Worm (Caenorhabditis elegans) whole organism, L1 larva: ENCODE measurements around the gene C54C6.4.
A peak's percentile ranks its signal among the peaks of the same experiment; 100 is the strongest.

Experiments
- C16A3.4 ChIP-seq: fragments of 150-350 bp; optimal IDR thresholded peaks from 2 replicates; lab custom pipeline; 2014; ENCODE audit warnings: missing biosample characterization, missing genetic modification characterization
- C34B4.2 ChIP-seq: sonication (generic microtip); optimal IDR thresholded peaks from 2 replicates; lab custom pipeline; 2017; ENCODE audit warnings: mild to moderate bottlenecking, missing genetic modification characterization, missing compliant biosample characterization
- F16B12.6 ChIP-seq: fragments of 150-350 bp; optimal IDR thresholded peaks from 2 replicates; lab custom pipeline; 2014; ENCODE audit warnings: missing biosample characterization, missing genetic modification characterization
- Y116A8C.19 ChIP-seq: sonication (generic microtip); optimal IDR thresholded peaks from 2 replicates; lab custom pipeline; 2016; ENCODE audit warnings: missing compliant biosample characterization, missing genetic modification characterization, borderline replicate concordance
- ceh-8 ChIP-seq: fragments of 200-800 bp; sonication (Bioruptor generic); optimal IDR thresholded peaks from 2 replicates; lab custom pipeline; 2018; ENCODE audit warnings: mild to moderate bottlenecking, missing genetic modification characterization, moderate library complexity, missing compliant biosample characterization
- ceh-82 ChIP-seq, 3 experiments: fragments of 150-350 bp in 1 of 3; sonication (generic microtip) in 2 of 3; optimal IDR thresholded peaks; 2 replicates each; lab custom pipeline; 2014 to 2017; ENCODE audit warnings: missing biosample characterization in 3 of 3, missing genetic modification characterization in 3 of 3
- ces-1 ChIP-seq: fragments of 150-350 bp; optimal IDR thresholded peaks from 2 replicates; lab custom pipeline; 2014; ENCODE audit warnings: missing biosample characterization, missing genetic modification reagents, missing genetic modification characterization
- dpl-1 ChIP-seq, 3 experiments: fragments of 150-350 bp in 2 of 3; sonication (generic microtip) in 1 of 3; optimal IDR thresholded peaks; 2 replicates each; lab custom pipeline; 2014 to 2017; ENCODE audit warnings: missing biosample characterization in 3 of 3, missing genetic modification characterization in 3 of 3, missing genetic modification reagents in 3 of 3
- dsc-1 ChIP-seq: sonication (generic microtip); optimal IDR thresholded peaks from 2 replicates; lab custom pipeline; 2016; ENCODE audit warnings: mild to moderate bottlenecking, missing genetic modification characterization, missing compliant biosample characterization
- efl-1 ChIP-seq, 4 experiments: fragments of 150-350 bp; optimal IDR thresholded peaks in 3 of 4; peaks in 1 of 4; 1 replicate in 1 of 4; 2 replicates in 3 of 4; lab custom pipeline; 2014; ENCODE audit warnings: missing biosample characterization in 2 of 4, missing genetic modification characterization in 2 of 4, missing genetic modification reagents in 2 of 4
- efl-3 ChIP-seq: fragments of 200-800 bp; sonication (Bioruptor generic); optimal IDR thresholded peaks from 2 replicates; lab custom pipeline; 2018; ENCODE audit warnings: mild to moderate bottlenecking, missing genetic modification characterization, missing compliant biosample characterization
- egl-13 ChIP-seq: sonication (generic microtip); optimal IDR thresholded peaks from 2 replicates; lab custom pipeline; 2016; ENCODE audit warnings: missing genotype, missing genetic modification reagents, missing genetic modification characterization, missing compliant biosample characterization
- egl-27 ChIP-seq, 2 experiments: fragments of 150-350 bp in 1 of 2; sonication (generic microtip); optimal IDR thresholded peaks; 3 replicates each; lab custom pipeline; 2017 to 2018; ENCODE audit warnings: missing biosample characterization in 2 of 2, missing genetic modification characterization in 2 of 2, missing genetic modification reagents in 2 of 2
- elt-3 ChIP-seq, 6 experiments: fragments of 150-350 bp in 1 of 6; sonication (generic microtip); optimal IDR thresholded peaks; 2 replicates each; lab custom pipeline; 2017 to 2018; ENCODE audit warnings: missing biosample characterization in 6 of 6, missing genetic modification characterization in 6 of 6, inconsistent platforms in 1 of 6
- ets-5 ChIP-seq: fragments of 200-800 bp; sonication (Bioruptor generic); IDR thresholded peaks from 2 replicates; pipeline ENCODE4 v1.3.6; 2022; ENCODE audit warnings: missing genetic modification characterization, missing compliant biosample characterization
- fkh-10 ChIP-seq: sonication (generic microtip); optimal IDR thresholded peaks from 2 replicates; lab custom pipeline; 2017; ENCODE audit warnings: missing biosample characterization, missing genetic modification reagents, missing genetic modification characterization
- fkh-4 ChIP-seq: sonication (generic microtip); optimal IDR thresholded peaks from 2 replicates; lab custom pipeline; 2016; ENCODE audit warnings: missing compliant biosample characterization, missing genetic modification characterization, borderline replicate concordance
- fkh-8 ChIP-seq: sonication (generic microtip); optimal IDR thresholded peaks from 2 replicates; lab custom pipeline; 2016; ENCODE audit warnings: mild to moderate bottlenecking, missing genetic modification characterization, missing compliant biosample characterization
- fos-1 ChIP-seq: fragments of 150-350 bp; optimal IDR thresholded peaks from 2 replicates; lab custom pipeline; 2014; ENCODE audit warnings: missing biosample characterization, missing genetic modification characterization
- grh-1 ChIP-seq: fragments of 200-800 bp; sonication (Bioruptor generic); IDR thresholded peaks from 2 replicates; pipeline ENCODE4 v1.3.6; 2022; ENCODE audit warnings: missing genetic modification reagents, missing genetic modification characterization, missing compliant biosample characterization
- irx-1 ChIP-seq: sonication (generic microtip); optimal IDR thresholded peaks from 2 replicates; lab custom pipeline; 2016; ENCODE audit warnings: missing genetic modification characterization, missing compliant biosample characterization
- lin-13 ChIP-seq: fragments of 150-350 bp; optimal IDR thresholded peaks from 2 replicates; lab custom pipeline; 2014; ENCODE audit warnings: missing biosample characterization, missing genetic modification reagents, missing genetic modification characterization
- lin-14 ChIP-seq: fragments of 200-800 bp; sonication (Bioruptor generic); optimal IDR thresholded peaks from 2 replicates; lab custom pipeline; 2018; ENCODE audit warnings: mild to moderate bottlenecking, missing genetic modification characterization, moderate library complexity, missing compliant biosample characterization
- lin-15B ChIP-seq: fragments of 150-350 bp; sonication (generic microtip); optimal IDR thresholded peaks from 3 replicates; lab custom pipeline; 2014; ENCODE audit warnings: missing biosample characterization, missing genetic modification characterization
- lin-39 ChIP-seq: fragments of 150-350 bp; optimal IDR thresholded peaks from 2 replicates; lab custom pipeline; 2014; ENCODE audit warnings: missing biosample characterization, missing genetic modification reagents, missing genetic modification characterization
- lir-3 ChIP-seq: sonication (generic microtip); optimal IDR thresholded peaks from 2 replicates; lab custom pipeline; 2016; ENCODE audit warnings: mild to moderate bottlenecking, missing genetic modification characterization, moderate library complexity, missing compliant biosample characterization; ENCODE audit not compliant: poor library complexity
- lsy-2 ChIP-seq, 2 experiments: fragments of 150-350 bp; optimal IDR thresholded peaks; 2 replicates each; lab custom pipeline; 2014; ENCODE audit warnings: missing biosample characterization in 2 of 2, missing genetic modification characterization in 2 of 2
- mab-9 ChIP-seq: fragments of 200-800 bp; sonication (Bioruptor generic); IDR thresholded peaks from 2 replicates; pipeline ENCODE4 v1.3.6; 2022; ENCODE audit warnings: missing genetic modification reagents, missing genetic modification characterization, missing compliant biosample characterization
- mdl-1 ChIP-seq, 2 experiments: fragments of 150-350 bp; optimal IDR thresholded peaks; 2 replicates each; lab custom pipeline; 2014 to 2017; ENCODE audit warnings: missing biosample characterization in 2 of 2, missing genetic modification characterization in 2 of 2, inconsistent platforms in 1 of 2
- mef-2 ChIP-seq: fragments of 150-350 bp; optimal IDR thresholded peaks from 2 replicates; lab custom pipeline; 2014; ENCODE audit warnings: missing biosample characterization, missing genetic modification characterization
- nhr-20 ChIP-seq: sonication (generic microtip); optimal IDR thresholded peaks from 2 replicates; lab custom pipeline; 2016; ENCODE audit warnings: mild to moderate bottlenecking, missing genetic modification characterization, missing compliant biosample characterization
- nhr-237 ChIP-seq: fragments of 150-350 bp; optimal IDR thresholded peaks from 2 replicates; lab custom pipeline; 2014; ENCODE audit warnings: missing biosample characterization, missing genetic modification characterization
- nhr-47 ChIP-seq: sonication (generic microtip); optimal IDR thresholded peaks from 2 replicates; lab custom pipeline; 2016; ENCODE audit warnings: mild to moderate bottlenecking, missing genetic modification characterization, moderate library complexity, missing compliant biosample characterization
- nhr-71 ChIP-seq: sonication (generic microtip); optimal IDR thresholded peaks from 2 replicates; lab custom pipeline; 2016; ENCODE audit warnings: mild to moderate bottlenecking, missing genetic modification characterization, moderate library complexity, missing compliant biosample characterization
- nhr-76 ChIP-seq: sonication (generic microtip); optimal IDR thresholded peaks from 2 replicates; lab custom pipeline; 2017; ENCODE audit warnings: missing biosample characterization, missing genetic modification characterization
- nhr-84 ChIP-seq: sonication (generic microtip); optimal IDR thresholded peaks from 2 replicates; lab custom pipeline; 2017; ENCODE audit warnings: missing biosample characterization, missing genetic modification characterization
- nhr-85 ChIP-seq: sonication (generic microtip); peaks from one replicate; lab custom pipeline; 2016; ENCODE audit warnings: missing genetic modification characterization, inconsistent platforms, missing compliant biosample characterization
- pag-3 ChIP-seq: sonication (generic microtip); optimal IDR thresholded peaks from 2 replicates; lab custom pipeline; 2017; ENCODE audit warnings: missing genetic modification characterization, mild to moderate bottlenecking, missing compliant biosample characterization, antibody characterized with exemption, borderline replicate concordance; ENCODE audit not compliant: insufficient read depth
- snu-23 ChIP-seq: sonication (generic microtip); optimal IDR thresholded peaks from 2 replicates; lab custom pipeline; 2016; ENCODE audit warnings: missing genetic modification characterization, missing compliant biosample characterization
- sox-4 ChIP-seq: sonication (generic microtip); optimal IDR thresholded peaks from 2 replicates; lab custom pipeline; 2016; ENCODE audit warnings: missing genetic modification characterization, missing compliant biosample characterization
- swsn-7 ChIP-seq: sonication (generic microtip); optimal IDR thresholded peaks from 2 replicates; lab custom pipeline; 2016; ENCODE audit warnings: missing genetic modification characterization, missing compliant biosample characterization
- tbx-2 ChIP-seq: sonication (generic microtip); optimal IDR thresholded peaks from 2 replicates; lab custom pipeline; 2016; ENCODE audit warnings: missing genetic modification characterization, missing compliant biosample characterization
- unc-62 ChIP-seq: fragments of 150-350 bp; optimal IDR thresholded peaks from 2 replicates; lab custom pipeline; 2014; ENCODE audit warnings: missing biosample characterization, missing genetic modification reagents, missing genetic modification characterization
- unc-86 ChIP-seq: sonication (generic microtip); optimal IDR thresholded peaks from 2 replicates; lab custom pipeline; 2016; ENCODE audit warnings: missing genetic modification characterization, missing compliant biosample characterization
- xbp-1 ChIP-seq: sonication (generic microtip); optimal IDR thresholded peaks from 2 replicates; lab custom pipeline; 2016; ENCODE audit warnings: missing genetic modification characterization, missing compliant biosample characterization
- zip-4 ChIP-seq: fragments of 200-800 bp; sonication (Bioruptor generic); optimal IDR thresholded peaks from 2 replicates; lab custom pipeline; 2018; ENCODE audit warnings: mild to moderate bottlenecking, missing genetic modification characterization, moderate library complexity, missing compliant biosample characterization
- ztf-11 ChIP-seq, 2 experiments: sonication (generic microtip); optimal IDR thresholded peaks; 2 replicates each; lab custom pipeline; 2016 to 2017; ENCODE audit warnings: missing genetic modification characterization in 2 of 2, missing biosample characterization in 1 of 2, missing compliant biosample characterization in 1 of 2
- ztf-4 ChIP-seq: fragments of 150-350 bp; optimal IDR thresholded peaks from 2 replicates; lab custom pipeline; 2014; ENCODE audit warnings: missing biosample characterization, missing genetic modification characterization

Gene C54C6.4

ce11 chrIII:3532035-3532434 is 21.4 kb upstream of the C54C6.4 start (continued):
- TF ChIP-seq sox-4 (no peak), nhr-85 (tag; lab: Kevin White, UChicago) (peak; percentile 75), lin-14 (GFP tag; lab: Kevin White, UChicago) (peak; percentile 92), fkh-10 (GFP tag; lab: Kevin White, UChicago) (peak; percentile 1), dpl-1 (GFP tag; optimal IDR thresholded peaks at IDR 0.05; lab: Kevin White, UChicago) (peak; percentile 5 to 52 (median 21)), nhr-20 (tag; lab: Kevin White, UChicago) (no peak), nhr-47 (tag; lab: Kevin White, UChicago) (peak; percentile 73), unc-86 (peak; percentile 76), fkh-8 (tag; lab: Kevin White, UChicago) (peak; percentile 76), swsn-7 (peak; percentile 72), lin-13 (peak; percentile 0), egl-13 (tag; lab: Kevin White, UChicago) (peak; percentile 37), C16A3.4 (tag; lab: Kevin White, UChicago) (no peak), ces-1 (GFP tag; lab: Kevin White, UChicago) (no peak), Y116A8C.19 (tag; lab: Kevin White, UChicago) (no peak), irx-1 (tag; lab: Kevin White, UChicago) (no peak), lin-39 (tag; lab: Kevin White, UChicago) (no peak), lin-15B (no peak), ceh-8 (GFP tag; lab: Kevin White, UChicago) (peak; percentile 25), unc-62 (GFP tag; lab: Kevin White, UChicago) (no peak), fkh-4 (tag; lab: Kevin White, UChicago) (no peak), dsc-1 (tag; lab: Kevin White, UChicago) (peak; percentile 47), mef-2 (tag; lab: Kevin White, UChicago) (no peak), ztf-11 (tag; optimal IDR thresholded peaks at IDR 0.05; lab: Kevin White, UChicago) (peak in 1 of 2 experiments; percentile 29), nhr-71 (tag; lab: Kevin White, UChicago) (peak; percentile 69), nhr-84 (tag; lab: Kevin White, UChicago) (no peak), lir-3 (tag; lab: Kevin White, UChicago) (peak; percentile 19), egl-27 (tag; optimal IDR thresholded peaks at IDR 0.05; lab: Kevin White, UChicago) (peak; percentile 8 to 34), tbx-2 (peak; percentile 72), zip-4 (GFP tag; lab: Kevin White, UChicago) (no peak), C34B4.2 (tag; lab: Kevin White, UChicago) (no peak), xbp-1 (tag; lab: Kevin White, UChicago) (peak; percentile 58), pag-3 (tag; lab: Kevin White, UChicago) (no peak), efl-3 (GFP tag; lab: Kevin White, UChicago) (no peak), fos-1 (tag; lab: Kevin White, UChicago) (no peak), nhr-76 (tag; lab: Kevin White, UChicago) (no peak), lsy-2 (tag; optimal IDR thresholded peaks at IDR 0.05; lab: Kevin White, UChicago) (peak; percentile 61 to 77), mab-9 (GFP tag; lab: Robert Waterston, UW) (no peak), nhr-237 (no peak), mdl-1 (tag; optimal IDR thresholded peaks at IDR 0.05; lab: Kevin White, UChicago) (peak in 1 of 2 experiments; percentile 41)
- TF ChIP-seq, all 84 proteins: peak for 31

DNA sequence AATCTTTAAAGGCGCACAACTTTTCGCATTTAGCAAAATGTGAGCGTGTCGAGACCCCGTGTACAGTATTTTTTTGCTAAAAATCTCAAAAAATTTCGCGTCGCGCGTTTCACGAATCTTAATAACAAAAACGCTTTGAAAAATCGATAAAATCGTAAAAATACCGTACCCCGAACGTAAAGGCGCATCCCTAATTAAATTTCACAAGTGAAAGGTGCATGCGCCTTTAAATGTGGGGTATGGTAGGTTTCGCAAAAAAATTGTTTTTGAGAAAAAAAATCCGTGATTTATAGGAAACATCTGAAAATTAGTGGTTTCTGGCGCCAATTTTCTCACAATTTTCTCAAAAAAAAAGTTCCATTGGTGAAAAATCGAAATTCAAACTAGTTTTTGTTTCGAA is 19.3 kb upstream of the C54C6.4 start:
- no peak for TF ChIP-seq xbp-1 (tag; lab: Kevin White, UChicago)
- no peak for TF ChIP-seq egl-27 (tag; optimal IDR thresholded peaks at IDR 0.05; lab: Kevin White, UChicago)
- no peak for TF ChIP-seq ztf-4 (tag; lab: Kevin White, UChicago)
- TF ChIP-seq ceh-82 (tag; optimal IDR thresholded peaks at IDR 0.05; lab: Kevin White, UChicago) = no peak
- no peak for TF ChIP-seq irx-1 (tag; lab: Kevin White, UChicago)
- TF ChIP-seq ztf-11 (tag; optimal IDR thresholded peaks at IDR 0.05; lab: Kevin White, UChicago) = no peak
- no peak for TF ChIP-seq F16B12.6 (tag; lab: Kevin White, UChicago)
- TF ChIP-seq nhr-237 = no peak
- no peak for TF ChIP-seq snu-23
- no peak for TF ChIP-seq ets-5 (GFP tag; lab: Robert Waterston, UW)
- TF ChIP-seq efl-1 (optimal IDR thresholded peaks at IDR 0.05; lab: Kevin White, UChicago) = no peak
- no peak for TF ChIP-seq efl-1 (GFP tag; optimal IDR thresholded peaks at IDR 0.05 in 1 of 2; lab: Kevin White, UChicago)
- TF ChIP-seq elt-3 (tag; optimal IDR thresholded peaks at IDR 0.05; lab: Kevin White, UChicago) = no peak
- TF ChIP-seq nhr-20 (tag; lab: Kevin White, UChicago) = no peak
- TF ChIP-seq grh-1 (GFP tag; lab: Robert Waterston, UW) = no peak
- no peak for TF ChIP-seq ceh-8 (GFP tag; lab: Kevin White, UChicago)
